Fruit fly (Drosophila melanogaster): ENCODE measurements around the gene CG9458.

DNA sequence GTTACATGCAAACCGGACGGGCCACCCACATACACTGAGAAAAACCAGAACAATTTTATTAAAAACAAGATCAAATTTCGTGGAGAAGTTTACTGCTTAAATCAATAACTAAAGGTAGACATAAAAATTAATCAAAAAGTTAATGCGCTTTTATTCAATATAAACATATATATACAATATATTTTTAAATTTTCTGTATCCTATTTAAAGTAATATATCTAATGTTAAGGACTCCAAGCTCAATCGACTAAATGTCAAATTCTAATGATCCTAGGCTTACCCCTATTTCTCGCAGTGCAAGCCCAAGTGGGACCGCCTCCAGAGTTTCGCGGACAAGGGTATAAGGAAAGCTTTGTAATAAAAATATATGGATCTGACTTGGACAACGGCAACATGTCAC is 38.1 kb upstream of the CG9458 start:
- TF ChIP-seq rn (GFP tag; IDR thresholded peaks at IDR 0.05) (no peak), CG12605 (GFP tag; IDR thresholded peaks at IDR 0.05) (no peak), EcR (GFP tag; optimal IDR thresholded peaks at IDR 0.05) (no peak), CG17806 (tag; optimal IDR thresholded peaks at IDR 0.05) (no peak)

Measured in whole organism, pupa.